Worm (Caenorhabditis elegans): Measurements from ENCODE around the gene F53F4.12.
A peak's percentile ranks its signal among the peaks of the same experiment; 100 is the strongest.

Gene F53F4.12

DNA sequence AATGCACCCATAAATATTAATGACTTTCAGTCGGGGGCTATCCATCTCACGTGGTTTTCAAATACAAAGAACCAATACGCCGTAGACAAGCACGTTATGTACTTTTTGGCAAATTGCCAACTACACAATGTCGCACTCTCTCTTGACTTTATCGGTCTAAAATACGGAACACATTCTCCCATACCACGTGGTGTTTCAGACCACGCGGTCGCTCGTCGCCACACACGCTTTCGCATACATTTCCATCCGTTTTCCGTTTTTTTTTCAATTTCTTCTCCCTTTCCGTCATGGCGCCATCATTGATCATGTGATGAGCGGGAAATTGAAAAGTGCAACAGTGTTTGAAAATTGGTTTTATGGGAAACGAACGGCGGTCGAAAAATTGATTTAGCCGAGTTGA is 32.7 kb downstream of the F53F4.12 start (continued):
- TF ChIP-seq alr-1 (tag; optimal IDR thresholded peaks at IDR 0.05; ENCODE audit: borderline replicate concordance), result no peak
- peak; percentile 91 for TF ChIP-seq nhr-19 (GFP tag; conservative IDR thresholded peaks at IDR 0.05)
- TF ChIP-seq isw-1 (GFP tag; IDR thresholded peaks at IDR 0.05), result peak; percentile 22; the same call in 1 of the 2 replicates
- TF ChIP-seq snu-23 (GFP tag; optimal IDR thresholded peaks at IDR 0.05), result peak; percentile 95
- TF ChIP-seq fkh-10 (GFP tag; optimal IDR thresholded peaks at IDR 0.05), result no peak
- TF ChIP-seq lin-14 (GFP tag; optimal IDR thresholded peaks at IDR 0.05), result peak; percentile 99
- peak; percentile 53 for TF ChIP-seq dsc-1 (tag; optimal IDR thresholded peaks at IDR 0.05)
- no peak for TF ChIP-seq ets-5 (GFP tag; IDR thresholded peaks at IDR 0.05)
- no peak for TF ChIP-seq nhr-77 (tag; optimal IDR thresholded peaks at IDR 0.05)
- TF ChIP-seq unc-86 (tag; optimal IDR thresholded peaks at IDR 0.05), result peak; percentile 38
- no peak for TF ChIP-seq lin-15B (tag; optimal IDR thresholded peaks at IDR 0.05)
- peak; percentile 82 for TF ChIP-seq jun-1 (tag; optimal IDR thresholded peaks at IDR 0.05)
- TF ChIP-seq F16B12.6 (tag; optimal IDR thresholded peaks at IDR 0.05), result no peak
- TF ChIP-seq snpc-4 (tag; optimal IDR thresholded peaks at IDR 0.05), result peak; percentile 48
- no peak for TF ChIP-seq sup-37 (GFP tag; optimal IDR thresholded peaks at IDR 0.05)
- TF ChIP-seq fkh-4 (tag; optimal IDR thresholded peaks at IDR 0.05; ENCODE audit: borderline replicate concordance), result no peak
- no peak for TF ChIP-seq ama-1 (optimal IDR thresholded peaks at IDR 0.05)
- TF ChIP-seq ztf-4 (tag; optimal IDR thresholded peaks at IDR 0.05), result peak; percentile 83
- TF ChIP-seq nhr-11 (tag; optimal IDR thresholded peaks at IDR 0.05), result no peak
- TF ChIP-seq ceh-90 (tag; optimal IDR thresholded peaks at IDR 0.05), result no peak
- peak; percentile 88 for TF ChIP-seq irx-1 (tag; optimal IDR thresholded peaks at IDR 0.05)
- TF ChIP-seq sox-4 (tag; optimal IDR thresholded peaks at IDR 0.05), result peak; percentile 38
- TF ChIP-seq aha-1 (tag; optimal IDR thresholded peaks at IDR 0.05), result peak; percentile 38
- no peak for TF ChIP-seq unc-98 (GFP tag; IDR thresholded peaks at IDR 0.05)
- peak; percentile 64 for TF ChIP-seq lir-3 (tag; optimal IDR thresholded peaks at IDR 0.05; ENCODE audit: poor library complexity)
- peak; percentile 91 for TF ChIP-seq nhr-47 (tag; optimal IDR thresholded peaks at IDR 0.05)
- TF ChIP-seq skn-1 (tag; optimal IDR thresholded peaks at IDR 0.05), result peak; percentile 70
- TF ChIP-seq fos-1 (tag; optimal IDR thresholded peaks at IDR 0.05), result peak; percentile 17
- TF ChIP-seq dpl-1 (GFP tag; optimal IDR thresholded peaks at IDR 0.05), result peak; percentile 59 to 83 (median 74)
- peak; percentile 43 to 65 for TF ChIP-seq efl-1 (optimal IDR thresholded peaks at IDR 0.05)
- TF ChIP-seq efl-1 (GFP tag; optimal IDR thresholded peaks at IDR 0.05 in 1 of 2), result peak; percentile 64 to 95
- no peak for TF ChIP-seq C34B4.2 (tag; optimal IDR thresholded peaks at IDR 0.05)

DNA sequence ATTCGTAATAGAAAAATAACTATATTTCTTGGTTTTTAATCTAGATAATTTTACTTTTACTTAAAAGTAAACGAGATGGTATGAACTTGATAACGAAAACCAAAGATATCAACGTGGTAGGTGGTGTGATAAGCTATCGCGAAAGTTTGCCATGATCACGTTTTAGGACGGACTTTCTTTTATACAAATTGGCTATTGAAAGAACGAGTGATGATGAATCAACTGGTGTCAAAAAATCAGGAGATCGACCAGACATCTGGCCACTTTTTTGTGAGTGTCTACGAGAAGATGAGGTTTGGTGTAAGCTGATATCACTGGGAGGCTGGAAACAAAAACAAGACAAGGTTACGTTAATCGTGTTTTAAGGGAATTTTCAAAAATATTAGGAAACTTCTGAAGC is 33.4 kb downstream of the F53F4.12 start:
- TF ChIP-seq snpc-4 (tag; optimal IDR thresholded peaks at IDR 0.05), result no peak
- no peak for TF ChIP-seq nhr-12 (tag; optimal IDR thresholded peaks at IDR 0.05)
- TF ChIP-seq ceh-90 (tag; optimal IDR thresholded peaks at IDR 0.05), result no peak
- TF ChIP-seq efl-1 (optimal IDR thresholded peaks at IDR 0.05), result no peak
- TF ChIP-seq efl-1 (GFP tag; optimal IDR thresholded peaks at IDR 0.05 in 1 of 2), result no peak
- TF ChIP-seq grh-1 (GFP tag; IDR thresholded peaks at IDR 0.05), result no peak
- no peak for TF ChIP-seq lir-3 (tag; optimal IDR thresholded peaks at IDR 0.05; ENCODE audit: poor library complexity)
- TF ChIP-seq fkh-10 (GFP tag; optimal IDR thresholded peaks at IDR 0.05), result no peak
- no peak for TF ChIP-seq tlp-1 (tag; optimal IDR thresholded peaks at IDR 0.05)
- no peak for TF ChIP-seq nhr-20 (tag; optimal IDR thresholded peaks at IDR 0.05)
- TF ChIP-seq elt-2 (tag; optimal IDR thresholded peaks at IDR 0.05), result peak; percentile 42
- no peak for TF ChIP-seq hlh-4 (tag; optimal IDR thresholded peaks at IDR 0.05)
- no peak for TF ChIP-seq aha-1 (tag; optimal IDR thresholded peaks at IDR 0.05)
- peak in 1 of 2 experiments; percentile 10 for TF ChIP-seq mdl-1 (tag; optimal IDR thresholded peaks at IDR 0.05)
- TF ChIP-seq dpl-1 (GFP tag; optimal IDR thresholded peaks at IDR 0.05), result no peak
- no peak for TF ChIP-seq hlh-17 (GFP tag; optimal IDR thresholded peaks at IDR 0.05; ENCODE audit: borderline replicate concordance)
- no peak for TF ChIP-seq nhr-84 (tag; optimal IDR thresholded peaks at IDR 0.05)
- TF ChIP-seq nhr-28 (tag; optimal IDR thresholded peaks at IDR 0.05), result no peak
- TF ChIP-seq rnt-1 (tag; optimal IDR thresholded peaks at IDR 0.05), result no peak
- TF ChIP-seq fos-1 (tag; optimal IDR thresholded peaks at IDR 0.05), result no peak
- TF ChIP-seq nhr-11 (tag; optimal IDR thresholded peaks at IDR 0.05), result no peak
- TF ChIP-seq vab-15 (tag; optimal IDR thresholded peaks at IDR 0.05), result no peak
- peak in 1 of 2 experiments; percentile 54 for TF ChIP-seq lin-35 (GFP tag; optimal IDR thresholded peaks at IDR 0.05)
- TF ChIP-seq ama-1 (optimal IDR thresholded peaks at IDR 0.05), result no peak
- no peak for TF ChIP-seq lin-15B (tag; optimal IDR thresholded peaks at IDR 0.05)
- TF ChIP-seq nhr-237 (tag; optimal IDR thresholded peaks at IDR 0.05), result no peak
- TF ChIP-seq nhr-90 (tag; optimal IDR thresholded peaks at IDR 0.05; ENCODE audit: poor library complexity), result peak; percentile 12
- TF ChIP-seq isw-1 (GFP tag; IDR thresholded peaks at IDR 0.05), result no peak
- no peak for TF ChIP-seq jun-1 (tag; optimal IDR thresholded peaks at IDR 0.05)
- peak; percentile 18 for TF ChIP-seq snu-23 (GFP tag; optimal IDR thresholded peaks at IDR 0.05)
- no peak for TF ChIP-seq pax-3 (tag; optimal IDR thresholded peaks at IDR 0.05)
- peak in 4 of 6 experiments; percentile 36 to 61 (median 54) for TF ChIP-seq elt-3 (tag; optimal IDR thresholded peaks at IDR 0.05)
- TF ChIP-seq nhr-71 (tag; optimal IDR thresholded peaks at IDR 0.05), result no peak
- no peak for TF ChIP-seq C04F5.9 (tag; optimal IDR thresholded peaks at IDR 0.05)

All from whole organism, L1 larva.